Worm (Caenorhabditis elegans): Measurements from ENCODE around the gene flp-19.

The flp-19 gene

ce11 chrX:10645148-10645547 is 40.7 kb downstream of the flp-19 start:
- TF ChIP-seq ama-1 (optimal IDR thresholded peaks at IDR 0.05) (no peak), hmbx-1 (tag; optimal IDR thresholded peaks at IDR 0.05) (no peak), scrt-1 (GFP tag; IDR thresholded peaks at IDR 0.05) (no peak), aly-1 (tag; optimal IDR thresholded peaks at IDR 0.05) (no peak), ceh-36 (tag; optimal IDR thresholded peaks at IDR 0.05) (no peak), hmg-4 (GFP tag; optimal IDR thresholded peaks at IDR 0.05) (no peak), tra-4 (tag; optimal IDR thresholded peaks at IDR 0.05) (no peak), B0310.2 (tag; optimal IDR thresholded peaks at IDR 0.05) (no peak), pes-1 (GFP tag; IDR thresholded peaks at IDR 0.05) (no peak), tbx-11 (GFP tag; IDR thresholded peaks at IDR 0.05) (no peak), ets-7 (tag; optimal IDR thresholded peaks at IDR 0.05) (no peak), hnd-1 (tag; optimal IDR thresholded peaks at IDR 0.05) (no peak), ceh-13 (GFP tag; optimal IDR thresholded peaks at IDR 0.05) (no peak)

- no peak for TF ChIP-seq tbx-37 (GFP tag; conservative IDR thresholded peaks at IDR 0.05)
- TF ChIP-seq hmbx-1 (tag; optimal IDR thresholded peaks at IDR 0.05), result no peak
- no peak for TF ChIP-seq aly-1 (tag; optimal IDR thresholded peaks at IDR 0.05)
Measured at ce11 chrX:10647590-10648105, 43.2 kb downstream of the flp-19 start.

ce11 chrX:10650103-10650502 is 45.6 kb downstream of the flp-19 start:
- TF ChIP-seq hmbx-1 (tag; optimal IDR thresholded peaks at IDR 0.05) (no peak), tbx-37 (GFP tag; conservative IDR thresholded peaks at IDR 0.05) (no peak), B0310.2 (tag; optimal IDR thresholded peaks at IDR 0.05) (no peak), F13C5.2 (tag; optimal IDR thresholded peaks at IDR 0.05) (no peak), tbx-11 (GFP tag; IDR thresholded peaks at IDR 0.05) (no peak), ama-1 (optimal IDR thresholded peaks at IDR 0.05) (no peak), ceh-13 (GFP tag; optimal IDR thresholded peaks at IDR 0.05) (no peak), aly-1 (tag; optimal IDR thresholded peaks at IDR 0.05) (no peak), ets-7 (tag; optimal IDR thresholded peaks at IDR 0.05) (no peak), ceh-36 (tag; optimal IDR thresholded peaks at IDR 0.05) (no peak), hnd-1 (tag; optimal IDR thresholded peaks at IDR 0.05) (no peak), sea-1 (GFP tag; conservative IDR thresholded peaks at IDR 0.05) (no peak), flt-1 (GFP tag; IDR thresholded peaks at IDR 0.05) (no peak), scrt-1 (GFP tag; IDR thresholded peaks at IDR 0.05) (no peak), pes-1 (GFP tag; IDR thresholded peaks at IDR 0.05) (no peak), hmg-4 (GFP tag; optimal IDR thresholded peaks at IDR 0.05) (no peak), tra-4 (tag; optimal IDR thresholded peaks at IDR 0.05) (no peak)
